Fruit fly (Drosophila melanogaster) whole organism, adult: ENCODE measurements around the gene U2af38.

Source experiments
- CG33017 ChIP-seq: fragments of 200-800 bp; sonication (Bioruptor generic); optimal IDR thresholded peaks from 2 replicates; lab custom pipeline; 2018; ENCODE audit warnings: missing biosample characterization, mild to moderate bottlenecking, missing genetic modification characterization, moderate library complexity
- CG7045 ChIP-seq: fragments of 200-800 bp; sonication (Bioruptor generic); optimal IDR thresholded peaks from 2 replicates; lab custom pipeline; 2017; ENCODE audit warnings: missing biosample characterization, mild to moderate bottlenecking, missing genetic modification characterization
- CG7101 ChIP-seq: fragments of 200-800 bp; sonication (Bioruptor generic); optimal IDR thresholded peaks from 2 replicates; lab custom pipeline; 2018; ENCODE audit warnings: missing biosample characterization, mild to moderate bottlenecking, missing genetic modification characterization, moderate library complexity
- Crg-1 ChIP-seq: fragments of 200-800 bp; sonication (Bioruptor generic); optimal IDR thresholded peaks from 2 replicates; lab custom pipeline; 2016; ENCODE audit warnings: missing biosample characterization, missing genetic modification characterization
- Hr96 ChIP-seq: fragments of 200-800 bp; sonication (Bioruptor generic); optimal IDR thresholded peaks from 2 replicates; lab custom pipeline; 2016; ENCODE audit warnings: missing biosample characterization, missing genetic modification characterization
- Mnt ChIP-seq: fragments of 200-800 bp; sonication (Bioruptor generic); optimal IDR thresholded peaks from 2 replicates; lab custom pipeline; 2016; ENCODE audit warnings: missing biosample characterization, mild to moderate bottlenecking, missing genetic modification characterization
- bab1 ChIP-seq: fragments of 200-800 bp; sonication (Bioruptor generic); optimal IDR thresholded peaks from 3 replicates; lab custom pipeline; 2019; ENCODE audit warnings: missing biosample characterization, mild to moderate bottlenecking, missing genetic modification characterization, moderate library complexity
- cic ChIP-seq: fragments of 200-800 bp; sonication (Bioruptor generic); optimal IDR thresholded peaks from 2 replicates; lab custom pipeline; 2017; ENCODE audit warnings: missing biosample characterization, mild to moderate bottlenecking, missing genetic modification characterization, moderate library complexity
- kay ChIP-seq: fragments of 200-800 bp; sonication (Bioruptor generic); peaks from one replicate; lab custom pipeline; 2016; ENCODE audit warnings: missing biosample characterization, missing genetic modification characterization, borderline replicate concordance
- tj ChIP-seq: fragments of 200-800 bp; sonication (Bioruptor generic); optimal IDR thresholded peaks from 3 replicates; lab custom pipeline; 2017; ENCODE audit warnings: missing biosample characterization, mild to moderate bottlenecking, missing genetic modification characterization, moderate library complexity

- no peak for TF ChIP-seq Mnt (GFP tag; lab: Kevin White, UChicago)
- TF ChIP-seq kay (GFP tag; lab: Kevin White, UChicago): no peak
- TF ChIP-seq CG7101: no peak
- TF ChIP-seq Hr96 (GFP tag; lab: Kevin White, UChicago): no peak
- no peak for TF ChIP-seq cic (GFP tag; lab: Kevin White, UChicago)
- no peak for TF ChIP-seq CG7045 (GFP tag; lab: Kevin White, UChicago)
- TF ChIP-seq Crg-1 (GFP tag; lab: Kevin White, UChicago): no peak
- no peak for TF ChIP-seq tj (GFP tag; lab: Kevin White, UChicago)
- no peak for TF ChIP-seq CG33017 (tag; lab: Kevin White, UChicago)
- no peak for TF ChIP-seq bab1 (GFP tag; lab: Kevin White, UChicago)
Observed at dm6 chr2L:243819-244218, 50.7 kb downstream of the U2af38 start.
